Fruit fly (Drosophila melanogaster) whole organism, pupa: Measurements from ENCODE around the gene fzy.

Source experiments
- CG12605 ChIP-seq: fragments of 200-800 bp; sonication (Bioruptor generic); IDR thresholded peaks from 2 replicates; pipeline ENCODE4 v1.3.6; 2022; ENCODE audit warnings: missing biosample characterization, missing genetic modification characterization
- CG13204 ChIP-seq: fragments of 200-800 bp; sonication (Bioruptor generic); optimal IDR thresholded peaks from 2 replicates; lab custom pipeline; 2018; ENCODE audit warnings: missing biosample characterization, mild to moderate bottlenecking, missing genetic modification characterization, moderate library complexity
- CG17806 ChIP-seq: fragments of 200-800 bp; sonication (Bioruptor generic); optimal IDR thresholded peaks from 2 replicates; lab custom pipeline; 2018; ENCODE audit warnings: missing biosample characterization, mild to moderate bottlenecking, missing genetic modification characterization, moderate library complexity
- CG32121 ChIP-seq: fragments of 200-800 bp; sonication (Bioruptor generic); IDR thresholded peaks from 2 replicates; pipeline ENCODE4 v1.3.6; 2022; ENCODE audit warnings: missing biosample characterization, missing genetic modification characterization
- CG8301 ChIP-seq: fragments of 200-800 bp; sonication (Bioruptor generic); optimal IDR thresholded peaks from 2 replicates; lab custom pipeline; 2018; ENCODE audit warnings: missing biosample characterization, mild to moderate bottlenecking, missing genetic modification characterization
- CG9948 ChIP-seq: fragments of 200-800 bp; sonication (Bioruptor generic); optimal IDR thresholded peaks from 2 replicates; lab custom pipeline; 2018; ENCODE audit warnings: missing biosample characterization, mild to moderate bottlenecking, missing genetic modification characterization, moderate library complexity
- D1 ChIP-seq: fragments of 200-800 bp; sonication (Bioruptor generic); optimal IDR thresholded peaks from 2 replicates; lab custom pipeline; 2018; ENCODE audit warnings: missing biosample characterization, mild to moderate bottlenecking, missing genetic modification characterization, moderate library complexity
- EcR ChIP-seq: fragments of 200-800 bp; sonication (Bioruptor generic); optimal IDR thresholded peaks from 3 replicates; lab custom pipeline; 2019; ENCODE audit warnings: missing biosample characterization, missing genetic modification characterization, mild to moderate bottlenecking, moderate library complexity, missing genetic modification reagents
- Pif1A ChIP-seq: fragments of 200-800 bp; sonication (Bioruptor generic); optimal IDR thresholded peaks from 3 replicates; lab custom pipeline; 2016; ENCODE audit warnings: missing biosample characterization, missing genetic modification characterization
- Pif1B ChIP-seq: fragments of 200-800 bp; sonication (Bioruptor generic); optimal IDR thresholded peaks from 3 replicates; lab custom pipeline; 2016; ENCODE audit warnings: missing biosample characterization, missing genetic modification characterization
- Snoo ChIP-seq: fragments of 200-800 bp; sonication (Bioruptor generic); optimal IDR thresholded peaks from 3 replicates; lab custom pipeline; 2017; ENCODE audit warnings: missing biosample characterization, mild to moderate bottlenecking, missing genetic modification characterization, inconsistent platforms
- fd96Ca ChIP-seq: fragments of 200-800 bp; sonication (Bioruptor generic); IDR thresholded peaks from 3 replicates; pipeline ENCODE4 v1.3.6; 2022; ENCODE audit warnings: missing biosample characterization, missing genetic modification characterization

- TF ChIP-seq D1 (tag; lab: Kevin White, UChicago) (no peak), CG9948 (tag; lab: Kevin White, UChicago) (no peak), EcR (GFP tag; lab: Kevin White, UChicago) (no peak), CG17806 (tag; lab: Kevin White, UChicago) (no peak), Pif1A (GFP tag; lab: Kevin White, UChicago) (no peak), Snoo (no peak), CG8301 (tag; lab: Kevin White, UChicago) (no peak), fd96Ca (no peak), Pif1B (GFP tag; lab: Kevin White, UChicago) (no peak), CG32121 (GFP tag; lab: Robert Waterston, UW) (no peak), CG13204 (GFP tag; lab: Kevin White, UChicago) (no peak), CG12605 (GFP tag; lab: Robert Waterston, UW) (no peak)
Measured at dm6 chr2L:16317131-16317530, 6.4 kb downstream of the fzy start.
